Fruit fly (Drosophila melanogaster): ENCODE data around the gene CG32686.

dm6 chrX:10369315-10369714 is 5.8 kb downstream of the CG32686 start:
- TF ChIP-seq Sp1 (GFP tag; optimal IDR thresholded peaks at IDR 0.05) (no peak), Dfd (GFP tag; optimal IDR thresholded peaks at IDR 0.05) (no peak), fru (GFP tag; optimal IDR thresholded peaks at IDR 0.05) (no peak), OdsH (GFP tag; optimal IDR thresholded peaks at IDR 0.05) (no peak)

Data from whole organism, wandering third instar larva.